Worm (Caenorhabditis elegans): ENCODE data around the gene fbxa-43.

Gene fbxa-43

DNA sequence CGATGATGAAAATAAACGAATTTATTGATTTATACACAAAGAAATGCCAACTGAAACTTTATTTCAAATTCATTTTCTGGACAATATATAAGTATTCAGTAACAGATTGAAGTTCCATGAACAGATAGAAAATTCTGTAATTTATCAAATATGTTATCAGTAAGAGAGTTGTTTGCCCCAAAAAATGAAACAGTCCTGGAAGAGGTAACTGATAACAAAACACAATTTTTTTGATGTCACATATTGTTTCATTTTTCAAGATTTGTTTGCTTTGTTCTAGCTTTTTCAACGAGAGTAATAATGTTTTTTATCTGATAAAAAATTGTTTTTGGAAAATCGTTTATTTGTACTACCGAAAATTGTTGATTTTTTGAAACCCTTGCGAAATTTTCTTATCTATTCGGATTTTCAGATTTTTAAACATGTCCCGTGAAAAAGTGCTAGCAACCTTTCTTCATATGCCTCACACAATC lies 5.7 kb downstream of the fbxa-43 start, which contains the start of gene fbxa-73:
fbxa-73 (plus strand) TSS at position 423 of the 473 bp plus-strand sequence.
- TF ChIP-seq snpc-1.1 (tag; optimal IDR thresholded peaks at IDR 0.05; ENCODE audit: insufficient read depth): no peak
- TF ChIP-seq nhr-80 (tag; optimal IDR thresholded peaks at IDR 0.05): peak; percentile 26

DNA sequence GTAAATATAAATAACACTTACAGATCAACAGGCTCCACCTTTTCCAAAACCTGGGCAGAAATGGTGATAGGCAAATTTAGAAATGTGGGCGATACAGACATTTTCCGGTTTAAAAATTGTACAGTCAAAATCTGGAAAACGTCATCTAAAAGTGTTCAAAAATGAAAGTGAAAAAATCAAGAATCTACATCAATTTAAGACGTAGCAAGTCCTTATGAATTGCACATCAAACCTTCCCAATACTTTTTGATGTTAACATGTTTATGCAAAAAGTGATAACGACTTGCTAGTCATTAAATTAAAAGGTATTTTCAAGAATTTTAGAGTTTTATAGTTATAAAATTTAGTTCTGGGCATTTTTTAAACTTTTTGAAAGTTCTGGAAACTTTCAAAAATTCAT lies 7.4 kb downstream of the fbxa-43 start, which contains the start of gene fbxa-7:
fbxa-7 (minus strand) TSS at position 101 of the 400 bp plus-strand sequence.
- TF ChIP-seq cebp-1 (GFP tag; IDR thresholded peaks at IDR 0.05): no peak
- no peak for TF ChIP-seq cebp-1 (tag; optimal IDR thresholded peaks at IDR 0.05)

DNA sequence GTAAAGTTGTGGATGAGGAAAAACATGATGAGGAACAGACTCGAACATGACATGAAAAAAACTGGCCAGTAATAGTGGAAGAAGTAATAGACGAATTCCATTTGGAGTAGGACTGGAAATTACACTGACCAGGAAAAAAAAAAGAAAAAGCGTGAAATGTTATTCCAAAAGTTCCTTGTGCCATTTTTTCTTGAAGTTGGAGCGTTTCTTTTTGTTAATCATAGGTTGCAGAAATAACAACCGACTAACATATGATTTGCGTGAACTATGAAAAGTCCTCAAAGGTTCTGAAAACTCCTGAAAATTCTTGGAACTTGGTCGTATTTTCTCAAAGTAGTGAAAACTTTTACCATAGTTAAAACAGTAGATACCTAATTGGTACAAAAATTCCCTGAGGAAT lies 13.0 kb downstream of the fbxa-43 start, which contains the start of gene srd-67:
srd-67 (minus strand) TSS at position 101 of the 400 bp plus-strand sequence.
- no peak for TF ChIP-seq lin-35 (GFP tag; optimal IDR thresholded peaks at IDR 0.05)
- no peak for TF ChIP-seq ets-4 (GFP tag; optimal IDR thresholded peaks at IDR 0.05)

DNA sequence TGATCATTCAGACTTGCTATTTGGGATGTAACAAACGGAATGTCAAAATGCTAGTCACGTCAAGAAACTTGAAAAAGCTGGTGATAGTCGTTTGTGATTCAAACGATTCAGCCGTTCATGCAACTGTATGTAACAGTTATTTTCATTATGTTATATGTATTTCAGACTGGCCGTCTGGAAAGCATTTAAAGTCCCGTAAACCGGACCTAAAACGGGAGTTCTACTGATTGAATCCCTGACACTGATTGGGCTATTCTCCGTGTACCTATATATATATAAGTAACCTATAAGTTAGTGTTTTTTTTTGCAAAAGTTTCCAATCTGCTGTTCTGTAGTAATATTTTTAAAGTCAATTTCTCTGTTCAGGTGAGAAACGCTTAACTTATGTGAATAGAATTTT lies 15.1 kb downstream of the fbxa-43 start:
- TF ChIP-seq F39B2.1 (GFP tag; IDR thresholded peaks at IDR 0.05) (no peak), unc-130 (GFP tag; optimal IDR thresholded peaks at IDR 0.05) (no peak), madf-10 (tag; optimal IDR thresholded peaks at IDR 0.05) (no peak), ama-1 (optimal IDR thresholded peaks at IDR 0.05) (no peak), ama-1 (GFP tag; optimal IDR thresholded peaks at IDR 0.05) (no peak)

DNA sequence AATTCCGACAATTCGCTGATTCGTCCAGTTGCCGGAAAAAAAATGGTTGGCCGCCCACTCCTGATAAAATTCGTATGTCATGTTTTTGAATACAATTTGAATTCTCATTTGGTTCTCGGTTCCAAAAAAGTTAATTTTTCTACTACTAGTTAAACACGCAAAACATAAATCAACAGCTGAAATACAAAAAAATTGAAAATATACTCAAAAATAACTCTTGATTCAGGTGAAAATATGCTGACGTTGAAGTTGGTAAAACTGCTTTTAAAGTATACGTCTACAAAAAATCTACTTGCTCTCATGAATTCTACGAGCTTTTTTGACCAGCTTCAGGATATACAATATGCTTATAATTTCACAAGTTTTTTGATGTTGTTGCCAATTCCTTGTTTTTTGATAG lies 18.3 kb downstream of the fbxa-43 start, which contains the start of gene srz-56:
srz-56 (plus strand) TSS at position 301 of the 400 bp plus-strand sequence.
- TF ChIP-seq hsf-1 (GFP tag; IDR thresholded peaks at IDR 0.05): no peak
- no peak for TF ChIP-seq snpc-4 (GFP tag; optimal IDR thresholded peaks at IDR 0.05)
- no peak for TF ChIP-seq snpc-4 (tag; optimal IDR thresholded peaks at IDR 0.05)
- TF ChIP-seq xnd-1 (tag; optimal IDR thresholded peaks at IDR 0.05): no peak
- TF ChIP-seq pbrm-1 (GFP tag; IDR thresholded peaks at IDR 0.05): no peak
- no peak for TF ChIP-seq lsy-27 (tag; optimal IDR thresholded peaks at IDR 0.05; ENCODE audit: borderline replicate concordance, insufficient read depth)
- TF ChIP-seq lir-1 (GFP tag; conservative IDR thresholded peaks at IDR 0.05): no peak
- no peak for TF ChIP-seq nhr-120 (GFP tag; IDR thresholded peaks at IDR 0.05)
- no peak for TF ChIP-seq ztf-3 (GFP tag; optimal IDR thresholded peaks at IDR 0.05)
- TF ChIP-seq Y79H2A.3 (GFP tag; conservative IDR thresholded peaks at IDR 0.05): no peak
- no peak for TF ChIP-seq attf-3 (GFP tag; conservative IDR thresholded peaks at IDR 0.05)
- TF ChIP-seq fkh-3 (tag; optimal IDR thresholded peaks at IDR 0.05): no peak
- no peak for TF ChIP-seq ceh-40 (GFP tag; IDR thresholded peaks at IDR 0.05)
- TF ChIP-seq ceh-91 (GFP tag; IDR thresholded peaks at IDR 0.05): no peak
- no peak for TF ChIP-seq Y56A3A.18 (GFP tag; IDR thresholded peaks at IDR 0.05)
- no peak for TF ChIP-seq hlh-12 (tag; optimal IDR thresholded peaks at IDR 0.05)
- no peak for TF ChIP-seq F23B12.7 (tag; optimal IDR thresholded peaks at IDR 0.05; ENCODE audit: insufficient read depth)
- no peak for TF ChIP-seq athp-1 (tag; optimal IDR thresholded peaks at IDR 0.05)

DNA sequence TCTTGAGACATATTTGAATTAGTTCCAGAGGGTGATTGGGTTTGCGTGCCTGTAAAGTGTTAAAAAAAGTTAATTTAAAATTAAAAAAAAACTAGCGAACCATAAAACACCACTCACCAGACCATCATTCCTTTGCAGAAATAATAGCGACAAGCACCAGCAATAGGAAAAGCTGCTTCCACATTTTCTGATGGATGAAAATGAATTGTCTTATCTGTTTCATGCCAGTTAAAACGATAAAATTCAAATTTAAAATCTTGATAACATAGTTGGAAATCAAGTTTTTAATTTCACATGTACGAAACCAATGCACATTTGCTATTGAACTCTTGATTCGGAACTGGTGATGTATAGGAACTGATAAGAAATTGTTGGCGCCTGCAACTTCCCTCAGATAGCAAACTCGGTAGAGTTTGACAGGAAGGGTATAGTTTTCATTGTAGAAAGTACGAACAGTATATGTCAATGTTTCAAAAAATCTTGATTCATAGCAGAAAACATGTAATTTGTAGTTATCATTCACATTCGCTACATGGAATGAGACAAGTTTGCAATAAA lies 19.1 kb downstream of the fbxa-43 start, which contains the start of gene C39B5.10:
C39B5.10 (minus strand) TSS at position 51 of the 558 bp plus-strand sequence.
- TF ChIP-seq somi-1 (GFP tag; optimal IDR thresholded peaks at IDR 0.05) (no peak), attf-5 (GFP tag; optimal IDR thresholded peaks at IDR 0.05) (no peak), akir-1 (GFP tag; optimal IDR thresholded peaks at IDR 0.05) (no peak), madf-10 (tag; optimal IDR thresholded peaks at IDR 0.05) (no peak)

All from whole organism, young adult.